Worm (Caenorhabditis elegans): ENCODE results near the gene phf-30.

The phf-30 gene

DNA sequence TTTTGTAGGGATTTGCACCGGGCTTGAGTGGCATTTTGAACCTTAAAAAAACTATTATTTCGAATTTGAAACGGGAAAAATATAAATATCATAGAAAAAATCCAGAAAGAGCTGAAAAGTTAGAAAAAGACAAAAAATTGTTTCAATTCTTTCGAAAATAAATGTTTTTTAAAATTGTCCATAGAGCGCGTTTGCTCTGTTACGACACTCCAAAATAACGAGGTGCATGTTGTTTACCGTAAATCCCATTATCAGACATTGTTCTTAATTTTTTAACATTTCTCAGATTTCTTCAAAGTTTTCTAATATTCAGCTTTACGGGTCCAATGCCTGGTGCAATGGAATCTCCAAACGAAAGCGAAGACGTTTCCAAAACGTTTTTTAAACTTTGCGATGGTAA, 6.8 kb upstream of the phf-30 start, which contains the start of the genes dnj-22 and natc-1 (continued):
- TF ChIP-seq mep-1 (tag; optimal IDR thresholded peaks at IDR 0.05) (peak; percentile 77), zip-11 (GFP tag; IDR thresholded peaks at IDR 0.05) (no peak), zfp-2 (tag; optimal IDR thresholded peaks at IDR 0.05) (no peak), Y48G9A.11 (GFP tag; IDR thresholded peaks at IDR 0.05) (peak; percentile 98), hlh-11 (tag; optimal IDR thresholded peaks at IDR 0.05) (no peak)

DNA sequence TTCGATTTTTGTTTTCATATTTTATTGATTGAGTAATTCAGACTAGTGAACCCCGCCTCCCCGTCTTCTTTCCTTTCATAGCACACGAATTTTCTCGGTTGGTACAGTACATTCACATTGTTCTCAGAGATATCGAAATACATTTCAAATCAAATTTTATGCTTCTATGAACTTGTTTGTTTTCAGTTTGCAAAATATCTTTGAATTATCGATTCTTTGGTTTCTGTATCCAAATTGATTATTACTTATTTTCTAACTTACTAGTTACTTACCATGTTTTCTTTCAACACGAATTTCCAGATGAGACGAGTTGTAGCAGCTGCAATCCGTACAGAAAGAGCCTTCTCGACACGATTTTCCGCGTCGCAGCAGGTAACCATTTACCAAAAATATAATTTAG, 3.5 kb upstream of the phf-30 start, which contains the start of gene mrps-2:
Gene mrps-2 (plus strand): TSS at position 301 of the 400 bp plus-strand sequence.
- peak; percentile 31 for TF ChIP-seq ama-1 (optimal IDR thresholded peaks at IDR 0.05)
- TF ChIP-seq lin-29 (GFP tag; IDR thresholded peaks at IDR 0.05): no peak
- TF ChIP-seq lin-38 (GFP tag; IDR thresholded peaks at IDR 0.05): peak; percentile 34; the same call in 1 of the 2 replicates
- no peak for TF ChIP-seq F49E8.2 (tag; optimal IDR thresholded peaks at IDR 0.05; ENCODE audit: borderline replicate concordance)

DNA sequence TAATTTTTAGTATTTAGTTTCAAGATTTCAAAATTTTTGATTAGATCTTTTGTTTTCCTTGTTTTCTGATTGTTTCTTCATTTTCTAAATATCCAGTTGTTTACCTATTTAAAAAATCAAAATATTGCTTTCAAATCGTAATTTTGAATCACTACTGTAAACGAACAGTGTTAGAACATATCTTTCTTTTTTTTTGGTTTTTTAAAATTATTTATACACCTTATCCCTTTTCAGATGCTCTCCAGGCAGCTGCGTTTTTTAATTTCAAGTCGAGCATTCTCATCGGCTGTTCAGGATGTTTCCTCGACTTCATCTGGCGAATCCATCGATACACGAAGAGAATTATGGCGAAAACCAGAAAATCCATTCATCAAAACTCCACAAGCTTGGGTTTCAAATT, 1.8 kb upstream of the phf-30 start, which contains the start of gene mrpl-4:
Gene mrpl-4 (plus strand): TSS at position 235 of the 400 bp plus-strand sequence.
- TF ChIP-seq unc-62 (GFP tag; optimal IDR thresholded peaks at IDR 0.05 in 1 of 2) (peak in 1 of 2 experiments; percentile 91), unc-62 (tag; optimal IDR thresholded peaks at IDR 0.05) (no peak), unc-130 (GFP tag; optimal IDR thresholded peaks at IDR 0.05) (no peak), lin-38 (GFP tag; IDR thresholded peaks at IDR 0.05) (0 out of 2 replicates have a peak, but pooled peaks have one; percentile 22), nhr-102 (tag; optimal IDR thresholded peaks at IDR 0.05) (no peak)

DNA sequence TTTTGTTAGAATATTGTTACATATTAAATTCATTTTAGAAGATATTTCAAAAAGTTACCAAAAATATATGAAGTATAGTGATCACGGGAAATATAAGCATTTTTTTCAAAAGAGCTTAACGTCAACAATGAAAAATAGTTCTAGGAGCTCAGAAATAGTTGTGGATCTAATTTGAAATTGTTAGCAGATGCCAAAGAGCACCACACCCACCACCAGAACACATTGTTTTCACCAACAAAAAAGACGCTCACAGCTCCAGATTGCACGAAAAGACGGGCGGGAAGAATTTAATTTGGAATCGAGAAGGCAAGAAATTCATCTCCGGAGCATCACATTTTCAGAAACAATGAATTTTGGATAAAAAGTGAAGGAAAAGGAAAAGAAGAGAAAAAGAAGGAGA, 2.1 kb downstream of the phf-30 start, which contains the start of gene gplb-1:
Gene gplb-1 (minus strand): TSS at position 337 of the 400 bp plus-strand sequence.
- peak; percentile 89 for TF ChIP-seq aha-1 (tag)
- TF ChIP-seq ztf-7 (tag; optimal IDR thresholded peaks at IDR 0.05): no peak

DNA sequence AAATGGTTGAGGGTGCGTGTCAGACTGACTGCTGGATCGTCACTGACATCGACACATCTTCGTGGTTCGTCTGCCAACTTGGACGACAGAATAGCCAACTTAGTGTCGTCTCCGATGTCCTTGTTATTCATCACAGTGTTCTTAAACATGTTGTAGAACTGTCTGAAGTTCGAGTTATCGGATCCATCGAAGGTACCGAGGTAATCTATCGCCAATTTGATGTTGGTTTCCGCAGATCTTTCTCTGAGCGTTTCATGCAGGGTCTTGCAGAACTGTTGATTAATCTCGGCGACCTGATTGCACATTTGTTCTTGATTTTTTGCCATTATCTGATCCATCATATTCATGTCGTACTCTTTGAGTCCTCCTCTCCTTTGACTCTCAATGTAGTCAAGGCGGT, 12.4 kb downstream of the phf-30 start:
- no peak for TF ChIP-seq fos-1 (tag; optimal IDR thresholded peaks at IDR 0.05)
- TF ChIP-seq nhr-6 (tag; optimal IDR thresholded peaks at IDR 0.05): no peak
- no peak for TF ChIP-seq hmg-1.1 (GFP tag; IDR thresholded peaks at IDR 0.05)
- TF ChIP-seq spr-1 (tag; optimal IDR thresholded peaks at IDR 0.05): no peak
- TF ChIP-seq egl-27 (tag; optimal IDR thresholded peaks at IDR 0.05): no peak
- no peak for TF ChIP-seq dmd-9 (GFP tag; IDR thresholded peaks at IDR 0.05)
- no peak for TF ChIP-seq mes-2 (tag; optimal IDR thresholded peaks at IDR 0.05; ENCODE audit: poor library complexity, severe bottlenecking)
- no peak for TF ChIP-seq unc-39 (tag; optimal IDR thresholded peaks at IDR 0.05)
- peak in 1 of 2 experiments; percentile 92 for TF ChIP-seq unc-62 (GFP tag; optimal IDR thresholded peaks at IDR 0.05 in 1 of 2)
- TF ChIP-seq unc-62 (tag; optimal IDR thresholded peaks at IDR 0.05): no peak

DNA sequence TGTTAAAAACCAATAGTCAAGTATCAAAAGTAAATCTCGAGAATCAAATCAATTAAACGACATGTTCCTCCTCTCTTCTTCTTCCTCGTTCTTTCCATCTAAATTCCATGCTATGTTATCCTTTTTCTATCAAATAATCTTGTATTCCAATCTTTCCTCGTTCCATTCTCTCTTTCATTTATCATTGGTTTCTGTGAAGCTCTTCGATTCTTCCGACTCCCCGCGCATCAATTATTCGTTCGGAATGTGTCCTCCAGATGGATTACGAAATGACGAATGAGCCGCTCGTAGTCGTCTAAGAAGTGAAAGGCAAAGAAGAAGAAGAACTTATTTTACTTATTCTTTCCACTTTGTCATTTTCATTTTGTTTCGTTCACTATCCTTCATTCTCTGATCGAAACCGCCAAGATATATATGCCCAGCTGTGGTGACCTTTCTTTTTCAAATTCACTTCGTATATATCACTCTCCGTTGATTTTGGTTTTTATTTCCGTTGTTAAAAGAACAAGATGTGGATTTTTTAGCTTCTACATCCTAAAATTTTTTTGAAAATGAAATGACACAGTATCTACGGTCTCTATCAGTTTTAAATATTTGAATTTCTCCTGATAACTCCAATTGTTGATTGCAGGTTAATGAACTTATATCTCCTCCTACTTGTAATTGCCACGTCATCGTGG, 25.6 kb downstream of the phf-30 start, which contains the start of gene pxn-1:
Gene pxn-1 (plus strand): TSS at position 630 of the 680 bp plus-strand sequence.
- TF ChIP-seq pqm-1 (tag; optimal IDR thresholded peaks at IDR 0.05) (no peak), mes-2 (tag; optimal IDR thresholded peaks at IDR 0.05; ENCODE audit: poor library complexity, severe bottlenecking) (no peak), unc-62 (GFP tag; optimal IDR thresholded peaks at IDR 0.05 in 1 of 2) (peak in 1 of 2 experiments; percentile 77), unc-62 (tag; optimal IDR thresholded peaks at IDR 0.05) (no peak)

DNA sequence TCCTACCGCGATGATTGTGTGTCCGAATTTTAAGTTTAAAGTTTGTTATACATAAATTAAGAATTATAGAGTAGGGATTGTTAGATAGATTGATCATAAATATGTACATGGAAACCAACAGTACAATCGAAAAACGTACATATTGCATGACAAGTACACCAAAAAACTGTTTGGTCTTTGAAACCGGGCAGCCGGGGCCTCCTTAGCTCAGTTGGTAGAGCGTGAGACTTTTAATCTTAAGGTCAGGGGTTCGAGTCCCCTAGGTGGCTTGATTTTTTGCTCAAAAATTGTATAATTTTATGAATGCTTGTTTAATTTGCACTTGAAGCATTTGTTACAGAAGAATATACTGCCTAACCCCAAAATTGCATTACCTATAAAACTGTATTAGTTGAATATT, 26.3 kb downstream of the phf-30 start:
- TF ChIP-seq madf-5 (GFP tag; IDR thresholded peaks at IDR 0.05) (peak in 1 of 2 experiments; percentile 28; a peak in 1 of 4 replicates), lim-7 (GFP tag; IDR thresholded peaks at IDR 0.05) (peak; percentile 75), egl-43 (GFP tag; IDR thresholded peaks at IDR 0.05) (peak; percentile 63; the same call in 1 of the 2 replicates), lin-38 (GFP tag; IDR thresholded peaks at IDR 0.05) (peak; percentile 48), daf-19 (GFP tag; conservative IDR thresholded peaks at IDR 0.05) (0 out of 2 replicates have a peak, but pooled peaks have one; percentile 57), vab-7 (GFP tag; IDR thresholded peaks at IDR 0.05) (peak; percentile 64), arid-1 (GFP tag; conservative IDR thresholded peaks at IDR 0.05) (0 out of 2 replicates have a peak, but pooled peaks have one; percentile 28), ztf-11 (tag; optimal IDR thresholded peaks at IDR 0.05) (no peak), lin-29 (GFP tag; IDR thresholded peaks at IDR 0.05) (no peak), nhr-111 (GFP tag; optimal IDR thresholded peaks at IDR 0.05) (no peak), dmd-8 (GFP tag; IDR thresholded peaks at IDR 0.05) (0 out of 2 replicates have a peak, but pooled peaks have one; percentile 58), nhr-41 (GFP tag; IDR thresholded peaks at IDR 0.05) (0 out of 2 replicates have a peak, but pooled peaks have one; percentile 45), snpc-1.2 (GFP tag; IDR thresholded peaks at IDR 0.05) (peak; percentile 35; the same call in 1 of the 2 replicates), mdt-29 (GFP tag; IDR thresholded peaks at IDR 0.05) (peak; percentile 20; the same call in 1 of the 2 replicates), D1046.2 (GFP tag; IDR thresholded peaks at IDR 0.05) (0 out of 2 replicates have a peak, but pooled peaks have one; percentile 55), F26F4.8 (GFP tag; conservative IDR thresholded peaks at IDR 0.05) (peak; percentile 72; the same call in 1 of the 2 replicates)

Measured in whole organism, L4 larva.